Fruit fly (Drosophila melanogaster) whole organism, embryonic: ENCODE measurements around the gene CG14866.

ENCODE experiments used
- Bteb2 ChIP-seq: fragments of 200-800 bp; sonication (Bioruptor generic); optimal IDR thresholded peaks from 2 replicates; lab custom pipeline; 2016; ENCODE audit warnings: missing biosample characterization, missing genetic modification characterization
- CG11093 ChIP-seq: fragments of 200-800 bp; sonication (Bioruptor generic); IDR thresholded peaks from 3 replicates; pipeline ENCODE4 v1.3.6; 2022; ENCODE audit warnings: missing biosample characterization, missing genetic modification characterization
- CG11560 ChIP-seq: fragments of 200-800 bp; sonication (Bioruptor generic); IDR thresholded peaks from 3 replicates; pipeline ENCODE4 v1.3.6; 2022; ENCODE audit warnings: missing biosample characterization, missing genetic modification characterization
- CG11696 ChIP-seq: fragments of 200-800 bp; sonication (Bioruptor generic); IDR thresholded peaks from 2 replicates; pipeline ENCODE4 v1.3.6; 2022; ENCODE audit warnings: missing biosample characterization, missing genetic modification characterization
- CG13287 ChIP-seq: fragments of 200-800 bp; sonication (Bioruptor generic); IDR thresholded peaks from 2 replicates; pipeline ENCODE4 v1.3.6; 2022; ENCODE audit warnings: missing biosample characterization, missing genetic modification characterization; ENCODE audit not compliant: partially characterized antibody
- CG13894 ChIP-seq: fragments of 200-800 bp; sonication (Bioruptor generic); optimal IDR thresholded peaks from 3 replicates; lab custom pipeline; 2018; ENCODE audit warnings: missing biosample characterization, mild to moderate bottlenecking, missing genetic modification characterization, moderate library complexity
- CG14965 ChIP-seq: fragments of 200-800 bp; sonication (Bioruptor generic); optimal IDR thresholded peaks from 2 replicates; lab custom pipeline; 2016; ENCODE audit warnings: missing biosample characterization, missing genetic modification characterization, borderline replicate concordance
- CG17328 ChIP-seq: fragments of 200-800 bp; sonication (Bioruptor generic); IDR thresholded peaks from 2 replicates; pipeline ENCODE4 v1.3.6; 2022; ENCODE audit warnings: missing biosample characterization, missing genetic modification characterization
- CG30403 ChIP-seq: fragments of 200-800 bp; sonication (Bioruptor generic); optimal IDR thresholded peaks from 3 replicates; lab custom pipeline; 2016; ENCODE audit warnings: missing biosample characterization, missing genetic modification characterization
- CG34376 ChIP-seq: fragments of 200-800 bp; sonication (Bioruptor generic); optimal IDR thresholded peaks from 2 replicates; lab custom pipeline; 2018; ENCODE audit warnings: missing biosample characterization, mild to moderate bottlenecking, missing genetic modification characterization
- CG3726 ChIP-seq: fragments of 200-800 bp; sonication (Bioruptor generic); IDR thresholded peaks from 3 replicates; pipeline ENCODE4, ENCODE4 v1.3.6; 2022; ENCODE audit warnings: missing biosample characterization, missing genetic modification characterization
- CG6254 ChIP-seq: fragments of 200-800 bp; sonication (Bioruptor generic); optimal IDR thresholded peaks from 3 replicates; lab custom pipeline; 2017; ENCODE audit warnings: mild to moderate bottlenecking, missing biosample characterization, missing genetic modification reagents, missing genetic modification characterization
- CG6765 ChIP-seq: fragments of 200-800 bp; sonication (Bioruptor generic); optimal IDR thresholded peaks from 3 replicates; lab custom pipeline; 2017; ENCODE audit warnings: missing biosample characterization, mild to moderate bottlenecking, missing genetic modification characterization
- CG6813 ChIP-seq: fragments of 200-800 bp; sonication (Bioruptor generic); optimal IDR thresholded peaks from 2 replicates; lab custom pipeline; 2017; ENCODE audit warnings: missing biosample characterization, missing genetic modification characterization, mild to moderate bottlenecking, moderate library complexity, missing genetic modification reagents
- CG8359 ChIP-seq: fragments of 200-800 bp; sonication (Bioruptor generic); optimal IDR thresholded peaks from 2 replicates; lab custom pipeline; 2017; ENCODE audit warnings: missing biosample characterization, mild to moderate bottlenecking, missing genetic modification characterization, borderline replicate concordance
- CG8388 ChIP-seq: fragments of 200-800 bp; sonication (Bioruptor generic); optimal IDR thresholded peaks from 2 replicates; lab custom pipeline; 2019; ENCODE audit warnings: missing biosample characterization, mild to moderate bottlenecking, missing genetic modification characterization, moderate library complexity
- CG8924 ChIP-seq: fragments of 200-800 bp; optimal IDR thresholded peaks from 3 replicates; lab custom pipeline; 2019; ENCODE audit warnings: missing biosample characterization, mild to moderate bottlenecking, missing genetic modification characterization, moderate library complexity
- Dek ChIP-seq: fragments of 200-800 bp; sonication (Bioruptor generic); optimal IDR thresholded peaks from 3 replicates; lab custom pipeline; 2019; ENCODE audit warnings: missing biosample characterization, mild to moderate bottlenecking, missing genetic modification characterization, moderate library complexity
- Doc2 ChIP-seq: fragments of 200-800 bp; sonication (Bioruptor generic); IDR thresholded peaks from 2 replicates; pipeline ENCODE4 v1.3.6; 2022; ENCODE audit warnings: missing biosample characterization, missing genetic modification characterization
- Elba2 ChIP-seq: fragments of 200-800 bp; sonication (Bioruptor generic); optimal IDR thresholded peaks from 3 replicates; lab custom pipeline; 2016; ENCODE audit warnings: missing biosample characterization, missing genetic modification characterization
- Fer3 ChIP-seq: fragments of 200-800 bp; sonication (Bioruptor generic); optimal IDR thresholded peaks from 2 replicates; lab custom pipeline; 2018; ENCODE audit warnings: missing biosample characterization, mild to moderate bottlenecking, missing genetic modification characterization, moderate library complexity
- GATAe ChIP-seq: fragments of 200-800 bp; sonication (Bioruptor generic); conservative IDR thresholded peaks from 2 replicates; pipeline ENCODE4 v1.3.6; 2022; ENCODE audit warnings: missing biosample characterization, missing genetic modification characterization
- HHEX ChIP-seq: fragments of 200-800 bp; sonication (Bioruptor generic); optimal IDR thresholded peaks from 3 replicates; lab custom pipeline; 2017; ENCODE audit warnings: missing biosample characterization, mild to moderate bottlenecking, missing genetic modification characterization, missing genetic modification reagents
- HmgD ChIP-seq: fragments of 200-800 bp; sonication (Bioruptor generic); optimal IDR thresholded peaks from 3 replicates; lab custom pipeline; 2016; ENCODE audit warnings: missing biosample characterization, missing genetic modification characterization
- Hr51 ChIP-seq, 2 experiments: fragments of 200-800 bp; sonication (Bioruptor generic); optimal IDR thresholded peaks; 2 replicates in 1 of 2; 3 replicates in 1 of 2; lab custom pipeline; 2016 to 2018; ENCODE audit warnings: missing biosample characterization in 2 of 2, missing genetic modification characterization in 2 of 2, mild to moderate bottlenecking in 1 of 2, moderate library complexity in 1 of 2
- MESR4 ChIP-seq: fragments of 200-800 bp; sonication (Bioruptor generic); optimal IDR thresholded peaks from 2 replicates; lab custom pipeline; 2018; ENCODE audit warnings: missing biosample characterization, mild to moderate bottlenecking, missing genetic modification characterization, moderate library complexity
- Nf-YB ChIP-seq: fragments of 200-800 bp; sonication (Bioruptor generic); optimal IDR thresholded peaks from 3 replicates; lab custom pipeline; 2019; ENCODE audit warnings: missing biosample characterization, mild to moderate bottlenecking, missing genetic modification characterization, moderate library complexity
- Optix ChIP-seq: fragments of 200-800 bp; sonication (Bioruptor generic); IDR thresholded peaks from 3 replicates; pipeline ENCODE4 v1.3.6; 2022; ENCODE audit warnings: missing biosample characterization, missing genetic modification characterization
- Pdp1 ChIP-seq, 2 experiments: fragments of 200-800 bp; sonication (Bioruptor generic); optimal IDR thresholded peaks; 3 replicates each; lab custom pipeline; 2016; ENCODE audit warnings: missing biosample characterization in 2 of 2, missing genetic modification characterization in 2 of 2, mild to moderate bottlenecking in 1 of 2, moderate library complexity in 1 of 2
- ase ChIP-seq: fragments of 200-800 bp; sonication (Bioruptor generic); IDR thresholded peaks from 3 replicates; pipeline ENCODE4 v1.3.6; 2022; ENCODE audit warnings: missing biosample characterization, missing genetic modification characterization
- bbx ChIP-seq: fragments of 200-800 bp; sonication (Bioruptor generic); IDR thresholded peaks from 2 replicates; pipeline ENCODE4 v1.3.6; 2022; ENCODE audit warnings: missing biosample characterization, missing genetic modification characterization; ENCODE audit not compliant: partially characterized antibody
- chinmo ChIP-seq: fragments of 200-800 bp; sonication (Bioruptor generic); IDR thresholded peaks from 4 replicates; pipeline ENCODE4 v1.3.6; 2022; ENCODE audit warnings: missing biosample characterization, missing genetic modification characterization; ENCODE audit not compliant: partially characterized antibody
- dati ChIP-seq: fragments of 200-800 bp; sonication (Bioruptor generic); IDR thresholded peaks from 2 replicates; pipeline ENCODE4 v1.3.6; 2022; ENCODE audit warnings: missing biosample characterization, missing genetic modification characterization
- en ChIP-seq: fragments of 200-800 bp; sonication (Bioruptor generic); optimal IDR thresholded peaks from 2 replicates; lab custom pipeline; 2016; ENCODE audit warnings: missing biosample characterization, missing genetic modification characterization
- ewg ChIP-seq: fragments of 200-800 bp; sonication (Bioruptor generic); optimal IDR thresholded peaks from 3 replicates; lab custom pipeline; 2017; ENCODE audit warnings: mild to moderate bottlenecking, missing biosample characterization, missing genetic modification reagents, missing genetic modification characterization
- hkb ChIP-seq, 2 experiments: fragments of 200-800 bp in 1 of 2; fragments of >200 bp in 1 of 2; sonication (Bioruptor generic) in 1 of 2; IDR thresholded peaks in 1 of 2; optimal IDR thresholded peaks in 1 of 2; 2 replicates each; pipeline versions ENCODE4 v1.3.6 to Lab custom; 2017 to 2022; ENCODE audit warnings: missing biosample characterization in 1 of 2, missing genetic modification characterization in 1 of 2
- ind ChIP-seq: fragments of 200-800 bp; sonication (Bioruptor generic); optimal IDR thresholded peaks from 3 replicates; lab custom pipeline; 2016; ENCODE audit warnings: missing biosample characterization, missing genetic modification characterization
- knrl ChIP-seq: fragments of 200-800 bp; sonication (Bioruptor generic); IDR thresholded peaks from 3 replicates; pipeline ENCODE4 v1.3.6; 2022; ENCODE audit warnings: missing biosample characterization, missing genetic modification characterization; ENCODE audit not compliant: partially characterized antibody
- nom ChIP-seq: fragments of 200-800 bp; sonication (Bioruptor generic); optimal IDR thresholded peaks from 2 replicates; lab custom pipeline; 2017; ENCODE audit warnings: missing biosample characterization, missing genetic modification characterization, mild to moderate bottlenecking, moderate library complexity, missing genetic modification reagents
- otp ChIP-seq: fragments of 200-800 bp; sonication (Bioruptor generic); IDR thresholded peaks from 3 replicates; pipeline ENCODE4, ENCODE4 v1.3.6; 2022; ENCODE audit warnings: missing biosample characterization, missing genetic modification characterization
- row ChIP-seq: fragments of 200-800 bp; sonication (Bioruptor generic); IDR thresholded peaks from 3 replicates; pipeline ENCODE4 v1.3.6; 2022; ENCODE audit warnings: missing biosample characterization, missing genetic modification characterization
- sens ChIP-seq: fragments of 200-800 bp; sonication (Bioruptor generic); peaks from one replicate; lab custom pipeline; 2016; ENCODE audit warnings: missing biosample characterization, missing genetic modification characterization
- tin ChIP-seq: fragments of 200-800 bp; sonication (Bioruptor generic); optimal IDR thresholded peaks from 3 replicates; lab custom pipeline; 2016; ENCODE audit warnings: missing biosample characterization, missing genetic modification characterization
- toy ChIP-seq: fragments of 200-800 bp; sonication (Bioruptor generic); IDR thresholded peaks from 2 replicates; pipeline ENCODE4 v1.3.6; 2022; ENCODE audit warnings: missing biosample characterization, missing genetic modification characterization
- z ChIP-seq: fragments of 200-800 bp; sonication (Bioruptor generic); IDR thresholded peaks from 3 replicates; pipeline ENCODE4 v1.3.6; 2022; ENCODE audit warnings: missing biosample characterization, missing genetic modification characterization
- zen ChIP-seq: fragments of 200-800 bp; sonication (Bioruptor generic); optimal IDR thresholded peaks from 3 replicates; lab custom pipeline; 2018; ENCODE audit warnings: missing biosample characterization, mild to moderate bottlenecking, missing genetic modification characterization, moderate library complexity

The CG14866 gene

DNA sequence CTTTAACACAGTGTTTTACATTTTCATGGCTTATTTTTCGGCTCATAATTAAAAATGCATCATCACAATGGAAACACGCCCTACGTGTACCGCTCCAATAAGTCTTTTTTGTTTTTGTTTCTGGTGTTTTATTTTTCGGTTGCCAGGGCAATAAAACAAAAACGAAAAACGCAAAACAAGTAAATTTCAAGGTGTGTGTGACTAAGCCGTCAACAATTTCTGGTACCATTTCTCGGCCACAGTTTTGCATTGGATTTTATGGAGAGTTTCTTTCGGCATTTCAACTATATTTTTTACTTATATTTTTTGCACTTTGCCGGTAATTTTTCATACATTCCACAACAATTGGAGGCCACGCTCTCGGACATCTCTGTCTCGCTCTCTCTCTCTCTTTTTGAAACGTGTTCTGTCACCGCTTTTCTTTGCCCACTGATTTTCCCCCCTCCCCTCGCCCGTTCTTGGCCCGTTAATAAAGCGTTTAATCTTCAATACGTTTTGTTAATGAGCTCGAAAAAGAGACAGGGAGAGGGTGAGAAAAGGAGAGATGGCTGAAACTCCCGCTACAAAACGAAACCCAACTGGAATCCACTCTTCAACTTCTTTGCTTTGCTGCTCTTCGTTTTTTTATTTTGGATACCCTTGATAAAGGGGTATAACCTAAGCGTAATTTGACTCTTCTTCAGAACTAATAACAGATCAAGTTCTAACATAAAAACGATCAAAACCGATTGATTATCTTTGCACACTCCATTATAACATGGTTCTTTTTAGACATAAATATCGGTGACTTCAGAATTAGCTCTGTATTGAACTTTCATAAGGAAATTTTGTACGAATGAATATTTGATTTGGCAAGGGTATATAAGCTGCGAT is 23.0 kb upstream of the CG14866 start (continued):
- TF ChIP-seq CG8924 (no peak), hkb (optimal IDR thresholded peaks at IDR 0.05; lab: Kevin White, UChicago) (no peak), hkb (GFP tag; IDR thresholded peaks at IDR 0.05; lab: Robert Waterston, UW) (peak; percentile 20; the same call in 1 of the 2 replicates), CG13287 (GFP tag; lab: Robert Waterston, UW) (no peak), nom (peak; percentile 70), CG8388 (GFP tag; lab: Kevin White, UChicago) (peak; percentile 10), Elba2 (no peak), CG6765 (GFP tag; lab: Kevin White, UChicago) (peak; percentile 15), en (GFP tag; lab: Kevin White, UChicago) (no peak), HHEX (GFP tag; lab: Kevin White, UChicago) (peak; percentile 7), Hr51 (GFP tag; optimal IDR thresholded peaks at IDR 0.05; lab: Kevin White, UChicago) (peak in 1 of 2 experiments; percentile 18), Optix (GFP tag; lab: Robert Waterston, UW) (no peak), Dek (tag; lab: Kevin White, UChicago) (peak; percentile 13), sens (GFP tag; lab: Kevin White, UChicago) (peak; percentile 77), Fer3 (tag; lab: Kevin White, UChicago) (peak; percentile 3), CG6254 (GFP tag; lab: Kevin White, UChicago) (peak; percentile 3), ind (GFP tag; lab: Kevin White, UChicago) (peak; percentile 12), toy (GFP tag; lab: Robert Waterston, UW) (no peak), Bteb2 (GFP tag; lab: Kevin White, UChicago) (peak; percentile 4), CG13894 (no peak), Nf-YB (GFP tag; lab: Kevin White, UChicago) (no peak)

- TF ChIP-seq sens (GFP tag; lab: Kevin White, UChicago) (peak; percentile 37), knrl (no peak), bbx (GFP tag; lab: Robert Waterston, UW) (peak; percentile 24; the same call in 1 of the 2 replicates), CG6813 (GFP tag; lab: Kevin White, UChicago) (no peak), Doc2 (GFP tag; lab: Robert Waterston, UW) (no peak), Nf-YB (GFP tag; lab: Kevin White, UChicago) (no peak), CG11696 (no peak), CG11093 (GFP tag; lab: Robert Waterston, UW) (no peak), CG13894 (peak; percentile 37), CG8359 (GFP tag; lab: Kevin White, UChicago) (no peak), CG11560 (tag; lab: Robert Waterston, UW) (no peak), ewg (GFP tag; lab: Kevin White, UChicago) (no peak), ind (GFP tag; lab: Kevin White, UChicago) (no peak), CG30403 (GFP tag; lab: Kevin White, UChicago) (peak; percentile 15), ase (GFP tag; lab: Robert Waterston, UW) (no peak), otp (GFP tag; lab: Robert Waterston, UW) (no peak), CG14965 (GFP tag; lab: Kevin White, UChicago) (no peak), row (GFP tag; lab: Robert Waterston, UW) (peak; percentile 3; the same call in 1 of the 3 replicates), CG17328 (GFP tag; lab: Robert Waterston, UW) (no peak), chinmo (GFP tag; lab: Robert Waterston, UW) (0 out of 4 replicates have a peak, but pooled peaks have one; percentile 4), GATAe (GFP tag; lab: Robert Waterston, UW) (no peak), Pdp1 (GFP tag; optimal IDR thresholded peaks at IDR 0.05; lab: Kevin White, UChicago) (peak in 1 of 2 experiments; percentile 88), z (GFP tag; lab: Robert Waterston, UW) (no peak), dati (GFP tag; lab: Robert Waterston, UW) (no peak), MESR4 (GFP tag; lab: Kevin White, UChicago) (no peak), CG3726 (no peak), tin (GFP tag; lab: Kevin White, UChicago) (no peak), HmgD (GFP tag; lab: Kevin White, UChicago) (no peak), CG34376 (GFP tag; lab: Kevin White, UChicago) (no peak), zen (tag; lab: Kevin White, UChicago) (no peak)
These were observed 22.4 kb upstream of the CG14866 start for dm6 chr3R:15293878-15294350.
